Fruit fly (Drosophila melanogaster) Kc167 (cell line): ENCODE measurements around the gene CG42446.

Experiments
- Myc ChIP-seq: fragments of >200 bp; optimal IDR thresholded peaks from 2 replicates; lab custom pipeline; 2017; ENCODE audit warnings: missing external identifiers
- Sin3A ChIP-seq: fragments of >200 bp; optimal IDR thresholded peaks from 2 replicates; lab custom pipeline; 2018; ENCODE audit warnings: missing external identifiers
- h ChIP-seq: fragments of >200 bp; optimal IDR thresholded peaks from 3 replicates; lab custom pipeline; 2018; ENCODE audit warnings: missing external identifiers
- psq ChIP-seq: fragments of >200 bp; optimal IDR thresholded peaks from 2 replicates; lab custom pipeline; 2017; ENCODE audit warnings: missing external identifiers
- ttk ChIP-seq: sonication (Bioruptor generic); optimal IDR thresholded peaks from 2 replicates; lab custom pipeline; 2017; ENCODE audit warnings: missing external identifiers

dm6 chr3R:16389117-16389516 lies 29.2 kb upstream of the CG42446 start:
- no peak for TF ChIP-seq Sin3A
- no peak for TF ChIP-seq Myc
- no peak for TF ChIP-seq psq
- no peak for TF ChIP-seq ttk
- no peak for TF ChIP-seq h (lab: Kevin White, UChicago)
